Worm (Caenorhabditis elegans) whole organism, young adult: ENCODE results near the gene pot-1.
A peak's percentile ranks its signal among the peaks of the same experiment; 100 is the strongest.

Source experiments
- B0336.3 ChIP-seq: fragments of 200-800 bp; sonication (Bioruptor generic); IDR thresholded peaks from 2 replicates; pipeline ENCODE4 v1.3.6; 2022; ENCODE audit warnings: missing genetic modification characterization, missing compliant biosample characterization
- F10E7.11 ChIP-seq: sonication (generic microtip); optimal IDR thresholded peaks from 2 replicates; lab custom pipeline; 2017; ENCODE audit warnings: mild to moderate bottlenecking, missing genetic modification characterization, moderate library complexity, missing compliant biosample characterization
- K11D2.4 ChIP-seq: fragments of 200-800 bp; sonication (Bioruptor generic); IDR thresholded peaks from 2 replicates; pipeline ENCODE4 v1.3.6; 2022; ENCODE audit warnings: missing genetic modification reagents, missing genetic modification characterization, missing compliant biosample characterization
- Y53G8AR.9 ChIP-seq: fragments of 200-800 bp; sonication (Bioruptor generic); conservative IDR thresholded peaks from 2 replicates; pipeline ENCODE4 v1.3.6; 2022; ENCODE audit warnings: missing genetic modification reagents, missing genetic modification characterization, missing compliant biosample characterization
- Y56A3A.18 ChIP-seq: fragments of 200-800 bp; sonication (Bioruptor generic); IDR thresholded peaks from 2 replicates; pipeline ENCODE4 v1.3.6; 2022; ENCODE audit warnings: missing genetic modification reagents, missing genetic modification characterization, missing compliant biosample characterization
- ama-1 ChIP-seq, 3 experiments: fragments of 150-350 bp in 1 of 3; sonication (generic microtip) in 2 of 3; optimal IDR thresholded peaks; 2 replicates each; lab custom pipeline; 2014 to 2018; ENCODE audit warnings: missing biosample characterization in 2 of 3, missing genetic modification characterization in 2 of 3, missing genetic modification reagents in 2 of 3
- aptf-3 ChIP-seq: fragments of 200-800 bp; sonication (Bioruptor generic); IDR thresholded peaks from 2 replicates; pipeline ENCODE4 v1.3.6; 2022; ENCODE audit warnings: missing genetic modification characterization, missing compliant biosample characterization
- athp-1 ChIP-seq: sonication (generic microtip); optimal IDR thresholded peaks from 2 replicates; lab custom pipeline; 2017; ENCODE audit warnings: mild to moderate bottlenecking, missing genetic modification characterization, missing compliant biosample characterization
- attf-3 ChIP-seq: fragments of 200-800 bp; sonication (Bioruptor generic); conservative IDR thresholded peaks from 2 replicates; pipeline ENCODE4 v1.3.6; 2022; ENCODE audit warnings: missing genetic modification reagents, missing genetic modification characterization, missing compliant biosample characterization
- attf-5 ChIP-seq: fragments of 200-800 bp; sonication (Bioruptor generic); optimal IDR thresholded peaks from 2 replicates; lab custom pipeline; 2018; ENCODE audit warnings: mild to moderate bottlenecking, missing genetic modification characterization, missing compliant biosample characterization
- bed-1 ChIP-seq: fragments of 200-800 bp; sonication (Bioruptor generic); IDR thresholded peaks from 2 replicates; pipeline ENCODE4 v1.3.6; 2022; ENCODE audit warnings: missing genetic modification reagents, missing genetic modification characterization, missing compliant biosample characterization
- bed-2 ChIP-seq: fragments of 200-800 bp; sonication (Bioruptor generic); IDR thresholded peaks from 2 replicates; pipeline ENCODE4 v1.3.6; 2022; ENCODE audit warnings: missing genetic modification reagents, missing genetic modification characterization, missing compliant biosample characterization
- ccch-3 ChIP-seq: fragments of 200-800 bp; sonication (Bioruptor generic); optimal IDR thresholded peaks from 2 replicates; lab custom pipeline; 2018; ENCODE audit warnings: mild to moderate bottlenecking, missing genetic modification characterization, missing compliant biosample characterization
- cebp-1 ChIP-seq, 2 experiments: fragments of 200-800 bp in 1 of 2; sonication (Bioruptor generic) in 1 of 2; sonication (generic microtip) in 1 of 2; IDR thresholded peaks in 1 of 2; optimal IDR thresholded peaks in 1 of 2; 2 replicates each; pipeline versions ENCODE4 v1.3.6 to Lab custom; 2017 to 2022; ENCODE audit warnings: missing compliant biosample characterization in 2 of 2, missing genetic modification characterization in 2 of 2, mild to moderate bottlenecking in 1 of 2, missing genetic modification reagents in 1 of 2, moderate library complexity in 1 of 2
- ceh-100 ChIP-seq: fragments of 200-800 bp; sonication (Bioruptor generic); IDR thresholded peaks from 2 replicates; pipeline ENCODE4 v1.3.6; 2022; ENCODE audit warnings: missing genetic modification reagents, missing genetic modification characterization, missing compliant biosample characterization
- ceh-58 ChIP-seq: fragments of 200-800 bp; sonication (Bioruptor generic); IDR thresholded peaks from 2 replicates; pipeline ENCODE4 v1.3.6; 2022; ENCODE audit warnings: missing genetic modification characterization, missing compliant biosample characterization
- ceh-91 ChIP-seq: fragments of 200-800 bp; sonication (Bioruptor generic); IDR thresholded peaks from 2 replicates; pipeline ENCODE4 v1.3.6; 2022; ENCODE audit warnings: missing genetic modification reagents, missing genetic modification characterization, missing compliant biosample characterization
- die-1 ChIP-seq: sonication (generic microtip); optimal IDR thresholded peaks from 2 replicates; lab custom pipeline; 2016; ENCODE audit warnings: missing genotype, mild to moderate bottlenecking, missing genetic modification characterization, missing compliant biosample characterization
- dox-1 ChIP-seq: fragments of 200-800 bp; sonication (Bioruptor generic); IDR thresholded peaks from 2 replicates; pipeline ENCODE4 v1.3.6; 2022; ENCODE audit warnings: missing genetic modification reagents, missing genetic modification characterization, missing compliant biosample characterization
- dpl-1 ChIP-seq: fragments of 150-350 bp; optimal IDR thresholded peaks from 2 replicates; lab custom pipeline; 2014; ENCODE audit warnings: missing biosample characterization, missing genetic modification reagents, missing genetic modification characterization
- efl-1 ChIP-seq: fragments of 150-350 bp; optimal IDR thresholded peaks from 2 replicates; lab custom pipeline; 2014; ENCODE audit warnings: missing biosample characterization, missing genetic modification reagents, missing genetic modification characterization
- ekl-4 ChIP-seq: fragments of 200-800 bp; sonication (Bioruptor generic); IDR thresholded peaks from 2 replicates; pipeline ENCODE4 v1.3.6; 2022; ENCODE audit warnings: missing genetic modification reagents, missing genetic modification characterization, missing compliant biosample characterization
- hmg-1.2 ChIP-seq: fragments of 200-800 bp; sonication (Bioruptor generic); IDR thresholded peaks from 2 replicates; pipeline ENCODE4 v1.3.6; 2022; ENCODE audit warnings: missing genetic modification reagents, missing genetic modification characterization, missing compliant biosample characterization
- hmg-20 ChIP-seq: fragments of 200-800 bp; sonication (Bioruptor generic); IDR thresholded peaks from 2 replicates; pipeline ENCODE4 v1.3.6; 2022; ENCODE audit warnings: missing genetic modification reagents, missing genetic modification characterization, missing compliant biosample characterization
- hrde-1 ChIP-seq: sonication (generic microtip); optimal IDR thresholded peaks from 2 replicates; lab custom pipeline; 2016; ENCODE audit warnings: missing genetic modification characterization, mild to moderate bottlenecking, missing compliant biosample characterization, moderate library complexity, missing genotype, missing genetic modification reagents, borderline replicate concordance
- lin-26 ChIP-seq: fragments of 200-800 bp; sonication (Bioruptor generic); IDR thresholded peaks from 2 replicates; pipeline ENCODE4 v1.3.6; 2022; ENCODE audit warnings: missing genetic modification reagents, missing genetic modification characterization, missing compliant biosample characterization
- lin-54 ChIP-seq: fragments of 200-800 bp; sonication (Bioruptor generic); optimal IDR thresholded peaks from 2 replicates; lab custom pipeline; 2018; ENCODE audit warnings: mild to moderate bottlenecking, missing genetic modification characterization, missing compliant biosample characterization
- madf-3 ChIP-seq: fragments of 200-800 bp; sonication (Bioruptor generic); IDR thresholded peaks from 2 replicates; pipeline ENCODE4 v1.3.6; 2022; ENCODE audit warnings: missing genetic modification reagents, missing genetic modification characterization, missing compliant biosample characterization
- madf-6 ChIP-seq: fragments of 200-800 bp; sonication (Bioruptor generic); IDR thresholded peaks from 2 replicates; pipeline ENCODE4 v1.3.6; 2022; ENCODE audit warnings: missing genetic modification reagents, missing genetic modification characterization, missing compliant biosample characterization
- madf-8 ChIP-seq: fragments of 200-800 bp; sonication (Bioruptor generic); conservative IDR thresholded peaks from 2 replicates; pipeline ENCODE4 v1.3.6; 2022; ENCODE audit warnings: missing genetic modification reagents, missing genetic modification characterization, missing compliant biosample characterization
- nfya-1 ChIP-seq: sonication (generic microtip); optimal IDR thresholded peaks from 2 replicates; lab custom pipeline; 2017; ENCODE audit warnings: antibody characterized with exemption, missing compliant biosample characterization, missing genetic modification characterization, borderline replicate concordance; ENCODE audit not compliant: insufficient read depth
- nfyb-1 ChIP-seq: fragments of 200-800 bp; sonication (Bioruptor generic); IDR thresholded peaks from 2 replicates; pipeline ENCODE4 v1.3.6; 2022; ENCODE audit warnings: missing genetic modification reagents, missing genetic modification characterization, missing compliant biosample characterization
- nhr-179 ChIP-seq: sonication (generic microtip); optimal IDR thresholded peaks from 2 replicates; lab custom pipeline; 2016; ENCODE audit warnings: mild to moderate bottlenecking, missing genetic modification characterization, missing compliant biosample characterization
- pbrm-1 ChIP-seq: fragments of 200-800 bp; sonication (Bioruptor generic); IDR thresholded peaks from 2 replicates; pipeline ENCODE4 v1.3.6; 2022; ENCODE audit warnings: missing genetic modification reagents, missing genetic modification characterization, missing compliant biosample characterization
- pha-4 ChIP-seq: fragments of 150-350 bp; sonication (generic microtip); optimal IDR thresholded peaks from 2 replicates; lab custom pipeline; 2014; ENCODE audit warnings: missing biosample characterization, missing genetic modification reagents, missing genetic modification characterization
- rcor-1 ChIP-seq: fragments of 200-800 bp; sonication (Bioruptor generic); IDR thresholded peaks from 2 replicates; pipeline ENCODE4 v1.3.6; 2022; ENCODE audit warnings: missing genetic modification reagents, missing genetic modification characterization, missing compliant biosample characterization
- snpc-1.1 ChIP-seq: sonication (generic microtip); optimal IDR thresholded peaks from 2 replicates; lab custom pipeline; 2017; ENCODE audit warnings: missing genetic modification characterization, mild to moderate bottlenecking, missing compliant biosample characterization, antibody characterized with exemption, moderate library complexity, missing genotype, missing genetic modification reagents; ENCODE audit not compliant: insufficient read depth
- snpc-3.4 ChIP-seq: sonication (generic microtip); optimal IDR thresholded peaks from 2 replicates; lab custom pipeline; 2017; ENCODE audit warnings: missing genetic modification characterization, mild to moderate bottlenecking, missing compliant biosample characterization, antibody characterized with exemption, moderate library complexity, missing genotype, missing genetic modification reagents
- tbp1 ChIP-seq: fragments of 200-800 bp; sonication (Bioruptor generic); optimal IDR thresholded peaks from 2 replicates; lab custom pipeline; 2018; ENCODE audit warnings: mild to moderate bottlenecking, missing genetic modification characterization, missing compliant biosample characterization
- unc-130 ChIP-seq: sonication (generic microtip); optimal IDR thresholded peaks from 2 replicates; lab custom pipeline; 2016; ENCODE audit warnings: missing genetic modification reagents, missing genetic modification characterization, missing compliant biosample characterization
- zfh-2 ChIP-seq: fragments of 200-800 bp; sonication (Bioruptor generic); conservative IDR thresholded peaks from 2 replicates; pipeline ENCODE4 v1.3.6; 2022; ENCODE audit warnings: missing genetic modification reagents, missing genetic modification characterization, missing compliant biosample characterization
- ztf-18 ChIP-seq: sonication (generic microtip); optimal IDR thresholded peaks from 2 replicates; lab custom pipeline; 2016; ENCODE audit warnings: missing genotype, mild to moderate bottlenecking, missing genetic modification characterization, missing compliant biosample characterization
- ztf-22 ChIP-seq: fragments of 200-800 bp; sonication (Bioruptor generic); optimal IDR thresholded peaks from 2 replicates; lab custom pipeline; 2018; ENCODE audit warnings: mild to moderate bottlenecking, missing genetic modification characterization, moderate library complexity, missing compliant biosample characterization
- ztf-26 ChIP-seq: sonication (generic microtip); optimal IDR thresholded peaks from 2 replicates; lab custom pipeline; 2017; ENCODE audit warnings: missing genetic modification characterization, missing compliant biosample characterization

The pot-1 gene

DNA sequence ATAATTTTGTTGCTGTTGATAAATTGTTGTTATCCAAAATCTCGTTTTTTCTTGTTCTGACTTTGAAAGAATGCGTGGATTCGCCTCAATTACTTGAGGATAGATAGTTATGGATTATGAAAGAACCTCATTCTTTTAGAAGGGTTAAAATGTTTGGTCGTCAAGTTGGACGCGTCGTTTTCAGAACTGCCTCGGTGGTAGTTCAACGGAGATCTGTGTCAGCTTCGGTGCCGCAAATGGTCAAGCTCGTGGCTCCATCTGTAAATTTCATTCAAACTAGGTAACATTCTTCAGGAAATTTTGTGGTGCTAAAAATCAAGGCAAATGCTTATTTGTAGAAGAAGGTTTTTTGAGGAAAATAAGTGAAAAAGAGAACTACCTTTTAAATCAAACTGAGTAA, 47.1 kb upstream of the pot-1 start, which contains the start of gene ndab-2 (continued):
- TF ChIP-seq dpl-1 (no peak), bed-2 (GFP tag; lab: Robert Waterston, UW) (no peak), B0336.3 (GFP tag; lab: Robert Waterston, UW) (peak; percentile 88), Y53G8AR.9 (GFP tag; lab: Robert Waterston, UW) (peak; percentile 89), aptf-3 (GFP tag; lab: Robert Waterston, UW) (0 out of 2 replicates have a peak, but pooled peaks have one; percentile 51), snpc-1.1 (tag; lab: Kevin White, UChicago) (no peak), nfyb-1 (GFP tag; lab: Robert Waterston, UW) (0 out of 2 replicates have a peak, but pooled peaks have one; percentile 43), efl-1 (no peak), madf-3 (GFP tag; lab: Robert Waterston, UW) (peak; percentile 87), ama-1 (optimal IDR thresholded peaks at IDR 0.05; lab: Kevin White, UChicago) (no peak), ama-1 (GFP tag; optimal IDR thresholded peaks at IDR 0.05; lab: Kevin White, UChicago) (peak in 1 of 2 experiments; percentile 73), madf-6 (GFP tag; lab: Robert Waterston, UW) (peak; percentile 70), ccch-3 (GFP tag; lab: Kevin White, UChicago) (no peak), pbrm-1 (GFP tag; lab: Robert Waterston, UW) (peak; percentile 42; the same call in 1 of the 2 replicates), ztf-26 (tag; lab: Kevin White, UChicago) (no peak), attf-5 (GFP tag; lab: Kevin White, UChicago) (no peak), ceh-91 (GFP tag; lab: Robert Waterston, UW) (no peak), ztf-18 (tag; lab: Kevin White, UChicago) (peak; percentile 13), dox-1 (GFP tag; lab: Robert Waterston, UW) (0 out of 2 replicates have a peak, but pooled peaks have one; percentile 52), tbp1 (peak; percentile 29), lin-54 (peak; percentile 65), ztf-22 (GFP tag; lab: Kevin White, UChicago) (no peak), rcor-1 (peak; percentile 74), athp-1 (tag; lab: Kevin White, UChicago) (peak; percentile 38), snpc-3.4 (tag; lab: Kevin White, UChicago) (peak; percentile 57)

ce11 chrIII:7179538-7180301, 46.2 kb upstream of the pot-1 start, which contains the start of the genes rps-14 and rpl-36:
Gene rps-14 (minus strand): TSS chrIII:7179588.
Gene rpl-36 (plus strand): TSS chrIII:7180251.
- TF ChIP-seq bed-1 (no peak), cebp-1 (GFP tag; IDR thresholded peaks at IDR 0.05; lab: Robert Waterston, UW) (no peak), cebp-1 (tag; optimal IDR thresholded peaks at IDR 0.05; lab: Kevin White, UChicago) (peak; percentile 77), zfh-2 (GFP tag; lab: Robert Waterston, UW) (no peak), F10E7.11 (no peak), nhr-179 (tag; lab: Kevin White, UChicago) (no peak), nfya-1 (tag; lab: Kevin White, UChicago) (no peak), aptf-3 (GFP tag; lab: Robert Waterston, UW) (no peak), madf-8 (0 out of 2 replicates have a peak, but pooled peaks have one; percentile 15), ceh-58 (no peak), attf-3 (peak; percentile 72), Y56A3A.18 (GFP tag; lab: Robert Waterston, UW) (no peak), unc-130 (GFP tag; lab: Kevin White, UChicago) (no peak), ekl-4 (GFP tag; lab: Robert Waterston, UW) (peak; percentile 36; the same call in 1 of the 2 replicates), hrde-1 (tag; lab: Kevin White, UChicago) (no peak), hmg-20 (GFP tag; lab: Robert Waterston, UW) (no peak), athp-1 (tag; lab: Kevin White, UChicago) (no peak), nfyb-1 (GFP tag; lab: Robert Waterston, UW) (0 out of 2 replicates have a peak, but pooled peaks have one; percentile 47), dox-1 (GFP tag; lab: Robert Waterston, UW) (peak; percentile 41; the same call in 1 of the 2 replicates), B0336.3 (GFP tag; lab: Robert Waterston, UW) (peak; percentile 29; the same call in 1 of the 2 replicates), hmg-1.2 (GFP tag; lab: Robert Waterston, UW) (peak; percentile 87), pha-4 (tag; lab: Kevin White, UChicago) (peak; percentile 89), K11D2.4 (GFP tag; lab: Robert Waterston, UW) (0 out of 2 replicates have a peak, but pooled peaks have one; percentile 34), die-1 (tag; lab: Kevin White, UChicago) (no peak), lin-26 (GFP tag; lab: Robert Waterston, UW) (no peak), ceh-100 (GFP tag; lab: Robert Waterston, UW) (peak; percentile 61)
